Worm (Caenorhabditis elegans) whole organism, young adult: ENCODE results near the gene H38K22.6.
A peak's percentile ranks its signal among the peaks of the same experiment; 100 is the strongest.

Experiments
- F10E7.11 ChIP-seq: sonication (generic microtip); optimal IDR thresholded peaks from 2 replicates; lab custom pipeline; 2017; ENCODE audit warnings: mild to moderate bottlenecking, missing genetic modification characterization, moderate library complexity, missing compliant biosample characterization
- F49E8.2 ChIP-seq: sonication (generic microtip); optimal IDR thresholded peaks from 3 replicates; lab custom pipeline; 2017; ENCODE audit warnings: missing genetic modification characterization, mild to moderate bottlenecking, missing compliant biosample characterization, antibody characterized with exemption, moderate library complexity; ENCODE audit not compliant: insufficient read depth
- F55B11.4 ChIP-seq: sonication (generic microtip); optimal IDR thresholded peaks from 2 replicates; lab custom pipeline; 2016; ENCODE audit warnings: missing compliant biosample characterization, missing genetic modification characterization, borderline replicate concordance; ENCODE audit not compliant: insufficient read depth
- F57A8.1 ChIP-seq: fragments of 200-800 bp; sonication (Bioruptor generic); optimal IDR thresholded peaks from 2 replicates; lab custom pipeline; 2018; ENCODE audit warnings: mild to moderate bottlenecking, missing genetic modification characterization, moderate library complexity, missing compliant biosample characterization
- T07F8.4 ChIP-seq: sonication (generic microtip); optimal IDR thresholded peaks from 2 replicates; lab custom pipeline; 2016; ENCODE audit warnings: mild to moderate bottlenecking, missing genetic modification characterization, moderate library complexity, missing compliant biosample characterization
- T26A5.8 ChIP-seq: sonication (generic microtip); optimal IDR thresholded peaks from 2 replicates; lab custom pipeline; 2016; ENCODE audit warnings: missing genetic modification characterization, missing compliant biosample characterization
- Y56A3A.18 ChIP-seq: fragments of 200-800 bp; sonication (Bioruptor generic); IDR thresholded peaks from 2 replicates; pipeline ENCODE4 v1.3.6; 2022; ENCODE audit warnings: missing genetic modification reagents, missing genetic modification characterization, missing compliant biosample characterization
- Y95B8A.8 ChIP-seq: fragments of 200-800 bp; sonication (Bioruptor generic); IDR thresholded peaks from 2 replicates; pipeline ENCODE4 v1.3.6; 2022; ENCODE audit warnings: missing genetic modification reagents, missing genetic modification characterization, missing compliant biosample characterization
- akir-1 ChIP-seq: fragments of 200-800 bp; sonication (Bioruptor generic); optimal IDR thresholded peaks from 2 replicates; lab custom pipeline; 2018; ENCODE audit warnings: mild to moderate bottlenecking, missing genetic modification characterization, moderate library complexity, missing compliant biosample characterization
- aptf-2 ChIP-seq: fragments of 200-800 bp; sonication (Bioruptor generic); conservative IDR thresholded peaks from 2 replicates; pipeline ENCODE4 v1.3.6; 2022; ENCODE audit warnings: missing genetic modification reagents, missing genetic modification characterization, missing compliant biosample characterization
- aptf-3 ChIP-seq: fragments of 200-800 bp; sonication (Bioruptor generic); IDR thresholded peaks from 2 replicates; pipeline ENCODE4 v1.3.6; 2022; ENCODE audit warnings: missing genetic modification characterization, missing compliant biosample characterization
- attf-3 ChIP-seq: fragments of 200-800 bp; sonication (Bioruptor generic); conservative IDR thresholded peaks from 2 replicates; pipeline ENCODE4 v1.3.6; 2022; ENCODE audit warnings: missing genetic modification reagents, missing genetic modification characterization, missing compliant biosample characterization
- ccch-3 ChIP-seq: fragments of 200-800 bp; sonication (Bioruptor generic); optimal IDR thresholded peaks from 2 replicates; lab custom pipeline; 2018; ENCODE audit warnings: mild to moderate bottlenecking, missing genetic modification characterization, missing compliant biosample characterization
- cebp-1 ChIP-seq, 2 experiments: fragments of 200-800 bp in 1 of 2; sonication (Bioruptor generic) in 1 of 2; sonication (generic microtip) in 1 of 2; IDR thresholded peaks in 1 of 2; optimal IDR thresholded peaks in 1 of 2; 2 replicates each; pipeline versions ENCODE4 v1.3.6 to Lab custom; 2017 to 2022; ENCODE audit warnings: missing compliant biosample characterization in 2 of 2, missing genetic modification characterization in 2 of 2, mild to moderate bottlenecking in 1 of 2, missing genetic modification reagents in 1 of 2, moderate library complexity in 1 of 2
- ceh-27 ChIP-seq: fragments of 200-800 bp; sonication (Bioruptor generic); optimal IDR thresholded peaks from 2 replicates; lab custom pipeline; 2018; ENCODE audit warnings: mild to moderate bottlenecking, missing genetic modification characterization, moderate library complexity, missing compliant biosample characterization
- ceh-40 ChIP-seq: fragments of 200-800 bp; sonication (Bioruptor generic); IDR thresholded peaks from 2 replicates; pipeline ENCODE4 v1.3.6; 2022; ENCODE audit warnings: missing genetic modification characterization, missing compliant biosample characterization
- dox-1 ChIP-seq: fragments of 200-800 bp; sonication (Bioruptor generic); IDR thresholded peaks from 2 replicates; pipeline ENCODE4 v1.3.6; 2022; ENCODE audit warnings: missing genetic modification reagents, missing genetic modification characterization, missing compliant biosample characterization
- dpff-1 ChIP-seq: sonication (generic microtip); optimal IDR thresholded peaks from 2 replicates; lab custom pipeline; 2017; ENCODE audit warnings: mild to moderate bottlenecking, missing genetic modification characterization, missing compliant biosample characterization
- egl-44 ChIP-seq: fragments of 200-800 bp; sonication (Bioruptor generic); IDR thresholded peaks from 2 replicates; pipeline ENCODE4 v1.3.6; 2022; ENCODE audit warnings: missing genetic modification reagents, missing genetic modification characterization, missing compliant biosample characterization
- ekl-4 ChIP-seq: fragments of 200-800 bp; sonication (Bioruptor generic); IDR thresholded peaks from 2 replicates; pipeline ENCODE4 v1.3.6; 2022; ENCODE audit warnings: missing genetic modification reagents, missing genetic modification characterization, missing compliant biosample characterization
- fkh-3 ChIP-seq: sonication (generic microtip); optimal IDR thresholded peaks from 2 replicates; lab custom pipeline; 2016; ENCODE audit warnings: mild to moderate bottlenecking, missing genetic modification characterization, missing compliant biosample characterization
- gei-17 ChIP-seq: fragments of 200-800 bp; sonication (Bioruptor generic); optimal IDR thresholded peaks from 2 replicates; lab custom pipeline; 2018; ENCODE audit warnings: mild to moderate bottlenecking, missing genetic modification characterization, missing compliant biosample characterization
- hmg-20 ChIP-seq: fragments of 200-800 bp; sonication (Bioruptor generic); IDR thresholded peaks from 2 replicates; pipeline ENCODE4 v1.3.6; 2022; ENCODE audit warnings: missing genetic modification reagents, missing genetic modification characterization, missing compliant biosample characterization
- hrde-1 ChIP-seq: sonication (generic microtip); optimal IDR thresholded peaks from 2 replicates; lab custom pipeline; 2016; ENCODE audit warnings: missing genetic modification characterization, mild to moderate bottlenecking, missing compliant biosample characterization, moderate library complexity, missing genotype, missing genetic modification reagents, borderline replicate concordance
- hsf-1 ChIP-seq: fragments of 200-800 bp; sonication (Bioruptor generic); IDR thresholded peaks from 2 replicates; pipeline ENCODE4 v1.3.6; 2022; ENCODE audit warnings: missing genetic modification reagents, missing genetic modification characterization, missing compliant biosample characterization
- let-526 ChIP-seq: fragments of 200-800 bp; sonication (Bioruptor generic); IDR thresholded peaks from 2 replicates; pipeline ENCODE4 v1.3.6; 2022; ENCODE audit warnings: missing genetic modification reagents, missing genetic modification characterization, missing compliant biosample characterization
- lin-26 ChIP-seq: fragments of 200-800 bp; sonication (Bioruptor generic); IDR thresholded peaks from 2 replicates; pipeline ENCODE4 v1.3.6; 2022; ENCODE audit warnings: missing genetic modification reagents, missing genetic modification characterization, missing compliant biosample characterization
- lin-40 ChIP-seq: sonication (generic microtip); optimal IDR thresholded peaks from 2 replicates; lab custom pipeline; 2016; ENCODE audit warnings: missing genetic modification characterization, mild to moderate bottlenecking, missing compliant biosample characterization, missing genotype, missing genetic modification reagents
- lin-54 ChIP-seq: fragments of 200-800 bp; sonication (Bioruptor generic); optimal IDR thresholded peaks from 2 replicates; lab custom pipeline; 2018; ENCODE audit warnings: mild to moderate bottlenecking, missing genetic modification characterization, missing compliant biosample characterization
- lir-1 ChIP-seq: fragments of 200-800 bp; sonication (Bioruptor generic); conservative IDR thresholded peaks from 2 replicates; pipeline ENCODE4 v1.3.6; 2022; ENCODE audit warnings: missing genetic modification reagents, missing genetic modification characterization, missing compliant biosample characterization
- madf-3 ChIP-seq: fragments of 200-800 bp; sonication (Bioruptor generic); IDR thresholded peaks from 2 replicates; pipeline ENCODE4 v1.3.6; 2022; ENCODE audit warnings: missing genetic modification reagents, missing genetic modification characterization, missing compliant biosample characterization
- madf-8 ChIP-seq: fragments of 200-800 bp; sonication (Bioruptor generic); conservative IDR thresholded peaks from 2 replicates; pipeline ENCODE4 v1.3.6; 2022; ENCODE audit warnings: missing genetic modification reagents, missing genetic modification characterization, missing compliant biosample characterization
- mcd-1 ChIP-seq: fragments of 200-800 bp; sonication (Bioruptor generic); IDR thresholded peaks from 2 replicates; pipeline ENCODE4 v1.3.6; 2022; ENCODE audit warnings: missing genetic modification reagents, missing genetic modification characterization, missing compliant biosample characterization
- mel-28 ChIP-seq: sonication (generic microtip); optimal IDR thresholded peaks from 2 replicates; lab custom pipeline; 2016; ENCODE audit warnings: borderline replicate concordance, mild to moderate bottlenecking, missing genetic modification characterization, missing compliant biosample characterization
- mxl-1 ChIP-seq: sonication (generic microtip); optimal IDR thresholded peaks from 2 replicates; lab custom pipeline; 2016; ENCODE audit warnings: missing genetic modification characterization, missing compliant biosample characterization
- nfya-2 ChIP-seq: fragments of 200-800 bp; sonication (Bioruptor generic); IDR thresholded peaks from 2 replicates; pipeline ENCODE4 v1.3.6; 2022; ENCODE audit warnings: missing genetic modification reagents, missing genetic modification characterization, missing compliant biosample characterization
- nhr-179 ChIP-seq: sonication (generic microtip); optimal IDR thresholded peaks from 2 replicates; lab custom pipeline; 2016; ENCODE audit warnings: mild to moderate bottlenecking, missing genetic modification characterization, missing compliant biosample characterization
- nhr-80 ChIP-seq: sonication (generic microtip); optimal IDR thresholded peaks from 2 replicates; lab custom pipeline; 2016; ENCODE audit warnings: missing genetic modification characterization, missing compliant biosample characterization
- pbrm-1 ChIP-seq: fragments of 200-800 bp; sonication (Bioruptor generic); IDR thresholded peaks from 2 replicates; pipeline ENCODE4 v1.3.6; 2022; ENCODE audit warnings: missing genetic modification reagents, missing genetic modification characterization, missing compliant biosample characterization
- pha-4 ChIP-seq: fragments of 150-350 bp; sonication (generic microtip); optimal IDR thresholded peaks from 2 replicates; lab custom pipeline; 2014; ENCODE audit warnings: missing biosample characterization, missing genetic modification reagents, missing genetic modification characterization
- sdz-38 ChIP-seq: sonication (generic microtip); optimal IDR thresholded peaks from 2 replicates; lab custom pipeline; 2016; ENCODE audit warnings: missing genotype, missing genetic modification characterization, missing compliant biosample characterization
- sea-2 ChIP-seq: fragments of 200-800 bp; sonication (Bioruptor generic); IDR thresholded peaks from 2 replicates; pipeline ENCODE4 v1.3.6; 2022; ENCODE audit warnings: missing genetic modification characterization, missing compliant biosample characterization
- somi-1 ChIP-seq: fragments of 200-800 bp; sonication (Bioruptor generic); optimal IDR thresholded peaks from 2 replicates; lab custom pipeline; 2018; ENCODE audit warnings: mild to moderate bottlenecking, missing genetic modification characterization, missing compliant biosample characterization
- sptf-2 ChIP-seq: fragments of 200-800 bp; sonication (Bioruptor generic); optimal IDR thresholded peaks from 2 replicates; lab custom pipeline; 2018; ENCODE audit warnings: mild to moderate bottlenecking, missing genetic modification characterization, missing compliant biosample characterization
- ztf-18 ChIP-seq: sonication (generic microtip); optimal IDR thresholded peaks from 2 replicates; lab custom pipeline; 2016; ENCODE audit warnings: missing genotype, mild to moderate bottlenecking, missing genetic modification characterization, missing compliant biosample characterization
- ztf-3 ChIP-seq: fragments of 200-800 bp; sonication (Bioruptor generic); optimal IDR thresholded peaks from 2 replicates; lab custom pipeline; 2018; ENCODE audit warnings: mild to moderate bottlenecking, missing genetic modification characterization, missing compliant biosample characterization
- ztf-6 ChIP-seq: fragments of 200-800 bp; sonication (Bioruptor generic); IDR thresholded peaks from 2 replicates; pipeline ENCODE4 v1.3.6; 2022; ENCODE audit warnings: missing genetic modification reagents, missing genetic modification characterization, missing compliant biosample characterization

H38K22.6 gene

ce11 chrIII:4281955-4282618 is 38.1 kb upstream of the H38K22.6 start (continued):
- no peak for TF ChIP-seq nfya-2 (GFP tag; lab: Robert Waterston, UW)
- TF ChIP-seq dpff-1 (tag; lab: Kevin White, UChicago) = peak; percentile 84
- no peak for TF ChIP-seq nhr-179 (tag; lab: Kevin White, UChicago)
- peak; percentile 59; the same call in 1 of the 2 replicates for TF ChIP-seq lir-1 (GFP tag; lab: Robert Waterston, UW)
- TF ChIP-seq F55B11.4 (tag; lab: Kevin White, UChicago) = no peak
- peak; percentile 99 for TF ChIP-seq lin-40 (tag; lab: Kevin White, UChicago)
- peak; percentile 68 for TF ChIP-seq F10E7.11
- TF ChIP-seq egl-44 (GFP tag; lab: Robert Waterston, UW) = peak; percentile 98
- peak; percentile 81 for TF ChIP-seq lin-26 (GFP tag; lab: Robert Waterston, UW)
- no peak for TF ChIP-seq madf-8
- TF ChIP-seq ccch-3 (GFP tag; lab: Kevin White, UChicago) = no peak
- peak; percentile 92 for TF ChIP-seq Y56A3A.18 (GFP tag; lab: Robert Waterston, UW)
- TF ChIP-seq mel-28 = no peak
- peak; percentile 94 for TF ChIP-seq ekl-4 (GFP tag; lab: Robert Waterston, UW)
- TF ChIP-seq T07F8.4 (tag; lab: Kevin White, UChicago) = peak; percentile 13
- TF ChIP-seq aptf-3 (GFP tag; lab: Robert Waterston, UW) = 0 out of 2 replicates have a peak, but pooled peaks have one; percentile 23
- TF ChIP-seq ceh-27 (GFP tag; lab: Kevin White, UChicago) = peak; percentile 94
- peak; percentile 100 for TF ChIP-seq somi-1 (GFP tag; lab: Kevin White, UChicago)
- peak; percentile 26 for TF ChIP-seq pha-4
- TF ChIP-seq akir-1 (GFP tag; lab: Kevin White, UChicago) = peak; percentile 61
- peak; percentile 82 for TF ChIP-seq lin-54 (GFP tag; lab: Kevin White, UChicago)
- TF ChIP-seq dox-1 = peak; percentile 95
- peak; percentile 98 for TF ChIP-seq nhr-80
- peak; percentile 80; the same call in 1 of the 2 replicates for TF ChIP-seq cebp-1 (GFP tag; IDR thresholded peaks at IDR 0.05; lab: Robert Waterston, UW)
- peak; percentile 98 for TF ChIP-seq cebp-1 (tag; optimal IDR thresholded peaks at IDR 0.05; lab: Kevin White, UChicago)
- TF ChIP-seq attf-3 (GFP tag; lab: Robert Waterston, UW) = no peak
- peak; percentile 87 for TF ChIP-seq madf-3 (GFP tag; lab: Robert Waterston, UW)
- 0 out of 2 replicates have a peak, but pooled peaks have one; percentile 29 for TF ChIP-seq hsf-1 (GFP tag; lab: Robert Waterston, UW)
- TF ChIP-seq ztf-18 (tag; lab: Kevin White, UChicago) = peak; percentile 82
- TF ChIP-seq F49E8.2 (tag; lab: Kevin White, UChicago) = no peak
- peak; percentile 66; the same call in 1 of the 2 replicates for TF ChIP-seq hmg-20 (GFP tag; lab: Robert Waterston, UW)
- TF ChIP-seq T26A5.8 (tag; lab: Kevin White, UChicago) = no peak
- no peak for TF ChIP-seq sptf-2 (GFP tag; lab: Kevin White, UChicago)

- TF ChIP-seq lin-54 (GFP tag; lab: Kevin White, UChicago) (no peak), madf-8 (no peak), ceh-40 (no peak), hrde-1 (no peak), ztf-6 (no peak), sea-2 (GFP tag; lab: Robert Waterston, UW) (no peak), sdz-38 (tag; lab: Kevin White, UChicago) (no peak), F57A8.1 (GFP tag; lab: Kevin White, UChicago) (no peak), mxl-1 (tag; lab: Kevin White, UChicago) (no peak), mcd-1 (GFP tag; lab: Robert Waterston, UW) (no peak), pbrm-1 (GFP tag; lab: Robert Waterston, UW) (no peak), let-526 (GFP tag; lab: Robert Waterston, UW) (no peak), F49E8.2 (tag; lab: Kevin White, UChicago) (no peak), Y95B8A.8 (no peak), gei-17 (GFP tag; lab: Kevin White, UChicago) (no peak), fkh-3 (tag; lab: Kevin White, UChicago) (no peak), aptf-2 (GFP tag; lab: Robert Waterston, UW) (no peak), ztf-3 (no peak), pha-4 (no peak), dox-1 (no peak)
- TF ChIP-seq, all 124 proteins: peak for 0
Measured at ce11 chrIII:4283175-4283574, 37.0 kb upstream of the H38K22.6 start.
